Worm (Caenorhabditis elegans): ENCODE data around the gene wee-1.3.

wee-1.3 gene

ce11 chrII:9738820-9739219, 22.6 kb upstream of the wee-1.3 start:
- TF ChIP-seq egl-43 (GFP tag; IDR thresholded peaks at IDR 0.05) (peak; percentile 61; the same call in 1 of the 2 replicates), daf-8 (GFP tag; IDR thresholded peaks at IDR 0.05) (no peak), pqm-1 (tag; optimal IDR thresholded peaks at IDR 0.05) (peak; percentile 86), Y75B8A.6 (GFP tag; IDR thresholded peaks at IDR 0.05) (0 out of 2 replicates have a peak, but pooled peaks have one; percentile 62), zfp-3 (GFP tag; conservative IDR thresholded peaks at IDR 0.05) (0 out of 2 replicates have a peak, but pooled peaks have one; percentile 25), arid-1 (GFP tag; conservative IDR thresholded peaks at IDR 0.05) (0 out of 2 replicates have a peak, but pooled peaks have one; percentile 7), ama-1 (optimal IDR thresholded peaks at IDR 0.05) (peak; percentile 65), mep-1 (tag; optimal IDR thresholded peaks at IDR 0.05) (peak; percentile 31), cey-2 (tag; optimal IDR thresholded peaks at IDR 0.05; ENCODE audit: borderline replicate concordance, insufficient read depth) (no peak), set-16 (GFP tag; IDR thresholded peaks at IDR 0.05) (peak; percentile 37; the same call in 1 of the 2 replicates), zag-1 (tag; optimal IDR thresholded peaks at IDR 0.05) (no peak), nhr-102 (tag; optimal IDR thresholded peaks at IDR 0.05) (peak; percentile 63), mdl-1 (tag; optimal IDR thresholded peaks at IDR 0.05) (peak in 1 of 2 experiments; percentile 70), ceh-20 (GFP tag; IDR thresholded peaks at IDR 0.05) (no peak), dmd-8 (GFP tag; IDR thresholded peaks at IDR 0.05) (no peak), hlh-11 (tag; optimal IDR thresholded peaks at IDR 0.05) (peak; percentile 90), jun-1 (tag; optimal IDR thresholded peaks at IDR 0.05) (no peak), dve-1 (tag; optimal IDR thresholded peaks at IDR 0.05; ENCODE audit: insufficient read depth) (peak; percentile 88), duxl-1 (tag; optimal IDR thresholded peaks at IDR 0.05; ENCODE audit: poor library complexity) (no peak), tra-1 (GFP tag; IDR thresholded peaks at IDR 0.05) (peak; percentile 90), nhr-77 (tag; optimal IDR thresholded peaks at IDR 0.05) (peak; percentile 87), nhr-6 (tag; optimal IDR thresholded peaks at IDR 0.05) (peak; percentile 25), egl-27 (tag; optimal IDR thresholded peaks at IDR 0.05) (no peak), php-3 (GFP tag; IDR thresholded peaks at IDR 0.05) (peak; percentile 92), lin-38 (GFP tag; IDR thresholded peaks at IDR 0.05) (peak; percentile 48; the same call in 1 of the 2 replicates), nhr-48 (tag; optimal IDR thresholded peaks at IDR 0.05) (peak; percentile 14), saeg-2 (GFP tag; IDR thresholded peaks at IDR 0.05) (0 out of 2 replicates have a peak, but pooled peaks have one; percentile 15), nhr-42 (GFP tag; IDR thresholded peaks at IDR 0.05) (0 out of 2 replicates have a peak, but pooled peaks have one; percentile 45), aha-1 (tag) (peak; percentile 90), attf-4 (tag; optimal IDR thresholded peaks at IDR 0.05) (no peak), hlh-30 (tag; optimal IDR thresholded peaks at IDR 0.05; ENCODE audit: insufficient read depth) (peak; percentile 73), nhr-28 (tag; optimal IDR thresholded peaks at IDR 0.05) (peak; percentile 62), spr-3 (GFP tag; optimal IDR thresholded peaks at IDR 0.05) (peak; percentile 38), dmd-6 (GFP tag; IDR thresholded peaks at IDR 0.05) (peak; percentile 91), mxl-3 (GFP tag; optimal IDR thresholded peaks at IDR 0.05) (peak; percentile 61), mes-2 (tag; optimal IDR thresholded peaks at IDR 0.05; ENCODE audit: poor library complexity, severe bottlenecking) (peak; percentile 5), ctbp-1 (GFP tag; IDR thresholded peaks at IDR 0.05) (no peak), dmd-9 (GFP tag; IDR thresholded peaks at IDR 0.05) (no peak), D1046.2 (GFP tag; IDR thresholded peaks at IDR 0.05) (no peak), gei-8 (GFP tag; optimal IDR thresholded peaks at IDR 0.05) (peak; percentile 56), lin-1 (GFP tag; IDR thresholded peaks at IDR 0.05) (peak; percentile 83; the same call in 1 of the 2 replicates), pha-4 (GFP tag; IDR thresholded peaks at IDR 0.05) (0 out of 2 replicates have a peak, but pooled peaks have one; percentile 36), pha-4 (tag; optimal IDR thresholded peaks at IDR 0.05) (no peak), T26A8.4 (GFP tag; IDR thresholded peaks at IDR 0.05) (peak; percentile 62), ceh-62 (tag; optimal IDR thresholded peaks at IDR 0.05) (no peak), snpc-1.2 (GFP tag; IDR thresholded peaks at IDR 0.05) (0 out of 2 replicates have a peak, but pooled peaks have one; percentile 13), nhr-76 (tag; optimal IDR thresholded peaks at IDR 0.05) (no peak), F44E2.7 (GFP tag; IDR thresholded peaks at IDR 0.05) (no peak), lsy-2 (tag; optimal IDR thresholded peaks at IDR 0.05) (peak; percentile 26 to 57), lim-7 (GFP tag; IDR thresholded peaks at IDR 0.05) (peak; percentile 49; the same call in 1 of the 2 replicates)

All from whole organism, L4 larva.